Worm (Caenorhabditis elegans): ENCODE results near the gene col-180.

- TF ChIP-seq nhr-237 (tag; optimal IDR thresholded peaks at IDR 0.05) (no peak), zag-1 (tag; optimal IDR thresholded peaks at IDR 0.05) (no peak), ZK546.5 (tag; optimal IDR thresholded peaks at IDR 0.05) (no peak), cey-2 (tag; optimal IDR thresholded peaks at IDR 0.05; ENCODE audit: borderline replicate concordance, insufficient read depth) (no peak)
Observed at ce11 chrX:11679211-11679977, 32.7 kb downstream of the col-180 start.

Measured in whole organism, L4 larva.